Worm (Caenorhabditis elegans) whole organism, young adult: ENCODE data around the gene nhr-241.

Source experiments
- B0035.1 ChIP-seq: sonication (generic microtip); optimal IDR thresholded peaks from 2 replicates; lab custom pipeline; 2016; ENCODE audit warnings: missing genetic modification characterization, mild to moderate bottlenecking, missing compliant biosample characterization, missing genotype, missing genetic modification reagents
- B0261.1 ChIP-seq: sonication (generic microtip); optimal IDR thresholded peaks from 2 replicates; lab custom pipeline; 2016; ENCODE audit warnings: mild to moderate bottlenecking, missing genetic modification characterization, moderate library complexity, missing compliant biosample characterization
- F22D6.2 ChIP-seq: sonication (generic microtip); optimal IDR thresholded peaks from 2 replicates; lab custom pipeline; 2016; ENCODE audit warnings: mild to moderate bottlenecking, missing genetic modification characterization, missing compliant biosample characterization
- F23B12.7 ChIP-seq: sonication (generic microtip); optimal IDR thresholded peaks from 2 replicates; lab custom pipeline; 2017; ENCODE audit warnings: missing genetic modification characterization, mild to moderate bottlenecking, missing compliant biosample characterization, antibody characterized with exemption, moderate library complexity; ENCODE audit not compliant: insufficient read depth
- F55B11.4 ChIP-seq: sonication (generic microtip); optimal IDR thresholded peaks from 2 replicates; lab custom pipeline; 2016; ENCODE audit warnings: missing compliant biosample characterization, missing genetic modification characterization, borderline replicate concordance; ENCODE audit not compliant: insufficient read depth
- T26A5.8 ChIP-seq: sonication (generic microtip); optimal IDR thresholded peaks from 2 replicates; lab custom pipeline; 2016; ENCODE audit warnings: missing genetic modification characterization, missing compliant biosample characterization
- Y79H2A.3 ChIP-seq: fragments of 200-800 bp; sonication (Bioruptor generic); conservative IDR thresholded peaks from 2 replicates; pipeline ENCODE4 v1.3.6; 2022; ENCODE audit warnings: missing genetic modification reagents, missing genetic modification characterization, missing compliant biosample characterization
- akir-1 ChIP-seq: fragments of 200-800 bp; sonication (Bioruptor generic); optimal IDR thresholded peaks from 2 replicates; lab custom pipeline; 2018; ENCODE audit warnings: mild to moderate bottlenecking, missing genetic modification characterization, moderate library complexity, missing compliant biosample characterization
- aptf-3 ChIP-seq: fragments of 200-800 bp; sonication (Bioruptor generic); IDR thresholded peaks from 2 replicates; pipeline ENCODE4 v1.3.6; 2022; ENCODE audit warnings: missing genetic modification characterization, missing compliant biosample characterization
- athp-1 ChIP-seq: sonication (generic microtip); optimal IDR thresholded peaks from 2 replicates; lab custom pipeline; 2017; ENCODE audit warnings: mild to moderate bottlenecking, missing genetic modification characterization, missing compliant biosample characterization
- attf-5 ChIP-seq: fragments of 200-800 bp; sonication (Bioruptor generic); optimal IDR thresholded peaks from 2 replicates; lab custom pipeline; 2018; ENCODE audit warnings: mild to moderate bottlenecking, missing genetic modification characterization, missing compliant biosample characterization
- attf-6 ChIP-seq: fragments of 200-800 bp; sonication (Bioruptor generic); IDR thresholded peaks from 2 replicates; pipeline ENCODE4 v1.3.6; 2022; ENCODE audit warnings: missing genetic modification reagents, missing genetic modification characterization, missing compliant biosample characterization
- bed-1 ChIP-seq: fragments of 200-800 bp; sonication (Bioruptor generic); IDR thresholded peaks from 2 replicates; pipeline ENCODE4 v1.3.6; 2022; ENCODE audit warnings: missing genetic modification reagents, missing genetic modification characterization, missing compliant biosample characterization
- bed-2 ChIP-seq: fragments of 200-800 bp; sonication (Bioruptor generic); IDR thresholded peaks from 2 replicates; pipeline ENCODE4 v1.3.6; 2022; ENCODE audit warnings: missing genetic modification reagents, missing genetic modification characterization, missing compliant biosample characterization
- cebp-1 ChIP-seq, 2 experiments: fragments of 200-800 bp in 1 of 2; sonication (Bioruptor generic) in 1 of 2; sonication (generic microtip) in 1 of 2; IDR thresholded peaks in 1 of 2; optimal IDR thresholded peaks in 1 of 2; 2 replicates each; pipeline versions ENCODE4 v1.3.6 to Lab custom; 2017 to 2022; ENCODE audit warnings: missing compliant biosample characterization in 2 of 2, missing genetic modification characterization in 2 of 2, mild to moderate bottlenecking in 1 of 2, missing genetic modification reagents in 1 of 2, moderate library complexity in 1 of 2
- ceh-100 ChIP-seq: fragments of 200-800 bp; sonication (Bioruptor generic); IDR thresholded peaks from 2 replicates; pipeline ENCODE4 v1.3.6; 2022; ENCODE audit warnings: missing genetic modification reagents, missing genetic modification characterization, missing compliant biosample characterization
- ceh-58 ChIP-seq: fragments of 200-800 bp; sonication (Bioruptor generic); IDR thresholded peaks from 2 replicates; pipeline ENCODE4 v1.3.6; 2022; ENCODE audit warnings: missing genetic modification characterization, missing compliant biosample characterization
- ceh-91 ChIP-seq: fragments of 200-800 bp; sonication (Bioruptor generic); IDR thresholded peaks from 2 replicates; pipeline ENCODE4 v1.3.6; 2022; ENCODE audit warnings: missing genetic modification reagents, missing genetic modification characterization, missing compliant biosample characterization
- dox-1 ChIP-seq: fragments of 200-800 bp; sonication (Bioruptor generic); IDR thresholded peaks from 2 replicates; pipeline ENCODE4 v1.3.6; 2022; ENCODE audit warnings: missing genetic modification reagents, missing genetic modification characterization, missing compliant biosample characterization
- dpl-1 ChIP-seq: fragments of 150-350 bp; optimal IDR thresholded peaks from 2 replicates; lab custom pipeline; 2014; ENCODE audit warnings: missing biosample characterization, missing genetic modification reagents, missing genetic modification characterization
- efl-1 ChIP-seq: fragments of 150-350 bp; optimal IDR thresholded peaks from 2 replicates; lab custom pipeline; 2014; ENCODE audit warnings: missing biosample characterization, missing genetic modification reagents, missing genetic modification characterization
- egl-18 ChIP-seq: fragments of 200-800 bp; sonication (Bioruptor generic); IDR thresholded peaks from 2 replicates; pipeline ENCODE4 v1.3.6; 2022; ENCODE audit warnings: missing genetic modification reagents, missing genetic modification characterization, missing compliant biosample characterization
- egl-44 ChIP-seq: fragments of 200-800 bp; sonication (Bioruptor generic); IDR thresholded peaks from 2 replicates; pipeline ENCODE4 v1.3.6; 2022; ENCODE audit warnings: missing genetic modification reagents, missing genetic modification characterization, missing compliant biosample characterization
- ets-4 ChIP-seq: fragments of 200-800 bp; sonication (Bioruptor generic); optimal IDR thresholded peaks from 2 replicates; lab custom pipeline; 2018; ENCODE audit warnings: mild to moderate bottlenecking, missing genetic modification characterization, missing compliant biosample characterization
- fkh-3 ChIP-seq: sonication (generic microtip); optimal IDR thresholded peaks from 2 replicates; lab custom pipeline; 2016; ENCODE audit warnings: mild to moderate bottlenecking, missing genetic modification characterization, missing compliant biosample characterization
- hlh-12 ChIP-seq: sonication (generic microtip); optimal IDR thresholded peaks from 2 replicates; lab custom pipeline; 2016; ENCODE audit warnings: missing genetic modification characterization, missing compliant biosample characterization
- hmg-20 ChIP-seq: fragments of 200-800 bp; sonication (Bioruptor generic); IDR thresholded peaks from 2 replicates; pipeline ENCODE4 v1.3.6; 2022; ENCODE audit warnings: missing genetic modification reagents, missing genetic modification characterization, missing compliant biosample characterization
- hrde-1 ChIP-seq: sonication (generic microtip); optimal IDR thresholded peaks from 2 replicates; lab custom pipeline; 2016; ENCODE audit warnings: missing genetic modification characterization, mild to moderate bottlenecking, missing compliant biosample characterization, moderate library complexity, missing genotype, missing genetic modification reagents, borderline replicate concordance
- lag-1 ChIP-seq: fragments of 200-800 bp; sonication (Bioruptor generic); IDR thresholded peaks from 2 replicates; pipeline ENCODE4 v1.3.6; 2022; ENCODE audit warnings: missing genetic modification reagents, missing genetic modification characterization, missing compliant biosample characterization
- lin-35 ChIP-seq, 3 experiments: fragments of 150-350 bp in 2 of 3; sonication (generic microtip) in 1 of 3; optimal IDR thresholded peaks; 2 replicates each; lab custom pipeline; 2014 to 2018; ENCODE audit warnings: missing biosample characterization in 3 of 3, missing genetic modification characterization in 3 of 3, missing genetic modification reagents in 3 of 3
- lsl-1 ChIP-seq: fragments of 200-800 bp; sonication (Bioruptor generic); optimal IDR thresholded peaks from 2 replicates; lab custom pipeline; 2018; ENCODE audit warnings: mild to moderate bottlenecking, missing genetic modification characterization, moderate library complexity, missing compliant biosample characterization
- lsy-27 ChIP-seq: sonication (generic microtip); optimal IDR thresholded peaks from 2 replicates; lab custom pipeline; 2017; ENCODE audit warnings: missing genetic modification characterization, mild to moderate bottlenecking, missing compliant biosample characterization, antibody characterized with exemption, missing genotype, borderline replicate concordance; ENCODE audit not compliant: insufficient read depth
- mcd-1 ChIP-seq: fragments of 200-800 bp; sonication (Bioruptor generic); IDR thresholded peaks from 2 replicates; pipeline ENCODE4 v1.3.6; 2022; ENCODE audit warnings: missing genetic modification reagents, missing genetic modification characterization, missing compliant biosample characterization
- mel-28 ChIP-seq: sonication (generic microtip); optimal IDR thresholded peaks from 2 replicates; lab custom pipeline; 2016; ENCODE audit warnings: borderline replicate concordance, mild to moderate bottlenecking, missing genetic modification characterization, missing compliant biosample characterization
- mxl-1 ChIP-seq: sonication (generic microtip); optimal IDR thresholded peaks from 2 replicates; lab custom pipeline; 2016; ENCODE audit warnings: missing genetic modification characterization, missing compliant biosample characterization
- nfyb-1 ChIP-seq: fragments of 200-800 bp; sonication (Bioruptor generic); IDR thresholded peaks from 2 replicates; pipeline ENCODE4 v1.3.6; 2022; ENCODE audit warnings: missing genetic modification reagents, missing genetic modification characterization, missing compliant biosample characterization
- nhr-120 ChIP-seq: fragments of 200-800 bp; sonication (Bioruptor generic); IDR thresholded peaks from 2 replicates; pipeline ENCODE4 v1.3.6; 2022; ENCODE audit warnings: missing genetic modification characterization, missing compliant biosample characterization
- nhr-27 ChIP-seq: fragments of 200-800 bp; sonication (Bioruptor generic); optimal IDR thresholded peaks from 2 replicates; lab custom pipeline; 2018; ENCODE audit warnings: mild to moderate bottlenecking, missing genetic modification characterization, moderate library complexity, missing compliant biosample characterization
- rcor-1 ChIP-seq: fragments of 200-800 bp; sonication (Bioruptor generic); IDR thresholded peaks from 2 replicates; pipeline ENCODE4 v1.3.6; 2022; ENCODE audit warnings: missing genetic modification reagents, missing genetic modification characterization, missing compliant biosample characterization
- sdz-38 ChIP-seq: sonication (generic microtip); optimal IDR thresholded peaks from 2 replicates; lab custom pipeline; 2016; ENCODE audit warnings: missing genotype, missing genetic modification characterization, missing compliant biosample characterization
- snpc-1.3 ChIP-seq: sonication (generic microtip); optimal IDR thresholded peaks from 2 replicates; lab custom pipeline; 2017; ENCODE audit warnings: missing genetic modification characterization, mild to moderate bottlenecking, missing compliant biosample characterization, antibody characterized with exemption, moderate library complexity, missing genotype, missing genetic modification reagents; ENCODE audit not compliant: insufficient read depth
- snpc-3.4 ChIP-seq: sonication (generic microtip); optimal IDR thresholded peaks from 2 replicates; lab custom pipeline; 2017; ENCODE audit warnings: missing genetic modification characterization, mild to moderate bottlenecking, missing compliant biosample characterization, antibody characterized with exemption, moderate library complexity, missing genotype, missing genetic modification reagents
- sptf-2 ChIP-seq: fragments of 200-800 bp; sonication (Bioruptor generic); optimal IDR thresholded peaks from 2 replicates; lab custom pipeline; 2018; ENCODE audit warnings: mild to moderate bottlenecking, missing genetic modification characterization, missing compliant biosample characterization
- unc-62 ChIP-seq: fragments of 150-350 bp; optimal IDR thresholded peaks from 2 replicates; lab custom pipeline; 2014; ENCODE audit warnings: missing biosample characterization, missing genetic modification reagents, missing genetic modification characterization
- zfh-2 ChIP-seq: fragments of 200-800 bp; sonication (Bioruptor generic); conservative IDR thresholded peaks from 2 replicates; pipeline ENCODE4 v1.3.6; 2022; ENCODE audit warnings: missing genetic modification reagents, missing genetic modification characterization, missing compliant biosample characterization
- ztf-25 ChIP-seq: fragments of 200-800 bp; sonication (Bioruptor generic); IDR thresholded peaks from 2 replicates; pipeline ENCODE4 v1.3.6; 2022; ENCODE audit warnings: missing genetic modification reagents, missing genetic modification characterization, missing compliant biosample characterization
- ztf-3 ChIP-seq: fragments of 200-800 bp; sonication (Bioruptor generic); optimal IDR thresholded peaks from 2 replicates; lab custom pipeline; 2018; ENCODE audit warnings: mild to moderate bottlenecking, missing genetic modification characterization, missing compliant biosample characterization
- ztf-6 ChIP-seq: fragments of 200-800 bp; sonication (Bioruptor generic); IDR thresholded peaks from 2 replicates; pipeline ENCODE4 v1.3.6; 2022; ENCODE audit warnings: missing genetic modification reagents, missing genetic modification characterization, missing compliant biosample characterization

Gene nhr-241

ce11 chrV:18710045-18710490 is 10.8 kb downstream of the nhr-241 start:
- TF ChIP-seq ets-4 (GFP tag; lab: Kevin White, UChicago), result no peak
- no peak for TF ChIP-seq hrde-1
- no peak for TF ChIP-seq attf-5 (GFP tag; lab: Kevin White, UChicago)
- no peak for TF ChIP-seq lin-35 (GFP tag; optimal IDR thresholded peaks at IDR 0.05; lab: Kevin White, UChicago)
- no peak for TF ChIP-seq nhr-27 (tag; lab: Kevin White, UChicago)
- no peak for TF ChIP-seq unc-62 (GFP tag; lab: Kevin White, UChicago)
- no peak for TF ChIP-seq nfyb-1 (GFP tag; lab: Robert Waterston, UW)
- no peak for TF ChIP-seq ztf-6
- TF ChIP-seq hmg-20, result no peak
- TF ChIP-seq bed-1, result no peak
- TF ChIP-seq sptf-2 (GFP tag; lab: Kevin White, UChicago), result no peak
- TF ChIP-seq attf-6 (GFP tag; lab: Robert Waterston, UW), result no peak
- TF ChIP-seq ceh-91 (GFP tag; lab: Robert Waterston, UW), result no peak
- TF ChIP-seq F22D6.2 (tag; lab: Kevin White, UChicago), result no peak
- no peak for TF ChIP-seq snpc-1.3 (tag; lab: Kevin White, UChicago)
- TF ChIP-seq B0261.1 (tag; lab: Kevin White, UChicago), result peak; percentile 26
- no peak for TF ChIP-seq lsy-27
- no peak for TF ChIP-seq rcor-1
- no peak for TF ChIP-seq F23B12.7 (tag; lab: Kevin White, UChicago)
- TF ChIP-seq athp-1 (tag; lab: Kevin White, UChicago), result no peak
- TF ChIP-seq mcd-1, result no peak
- no peak for TF ChIP-seq T26A5.8 (tag; lab: Kevin White, UChicago)
- TF ChIP-seq lag-1 (GFP tag; lab: Robert Waterston, UW), result no peak
- TF ChIP-seq mel-28 (tag; lab: Kevin White, UChicago), result no peak
- no peak for TF ChIP-seq akir-1 (GFP tag; lab: Kevin White, UChicago)
- no peak for TF ChIP-seq bed-2
- peak; percentile 74; the same call in 1 of the 2 replicates for TF ChIP-seq aptf-3
- peak; percentile 86; the same call in 1 of the 2 replicates for TF ChIP-seq nhr-120
- TF ChIP-seq efl-1 (GFP tag; lab: Kevin White, UChicago), result no peak
- TF ChIP-seq hlh-12 (tag; lab: Kevin White, UChicago), result peak; percentile 14
- TF ChIP-seq ceh-58, result peak; percentile 86; the same call in 1 of the 2 replicates
- TF ChIP-seq fkh-3 (tag; lab: Kevin White, UChicago), result no peak
- TF ChIP-seq Y79H2A.3 (GFP tag; lab: Robert Waterston, UW), result no peak
- TF ChIP-seq dox-1, result no peak
- no peak for TF ChIP-seq egl-44 (GFP tag; lab: Robert Waterston, UW)
- no peak for TF ChIP-seq zfh-2 (GFP tag; lab: Robert Waterston, UW)
- no peak for TF ChIP-seq mxl-1 (tag; lab: Kevin White, UChicago)
- no peak for TF ChIP-seq ceh-100 (GFP tag; lab: Robert Waterston, UW)
- no peak for TF ChIP-seq egl-18 (GFP tag; lab: Robert Waterston, UW)
- TF ChIP-seq snpc-3.4 (tag; lab: Kevin White, UChicago), result no peak
- no peak for TF ChIP-seq dpl-1 (GFP tag; lab: Kevin White, UChicago)
- TF ChIP-seq B0035.1 (tag; lab: Kevin White, UChicago), result no peak
- TF ChIP-seq lsl-1 (GFP tag; lab: Kevin White, UChicago), result no peak
- no peak for TF ChIP-seq ztf-25 (GFP tag; lab: Robert Waterston, UW)
- TF ChIP-seq ztf-3 (GFP tag; lab: Kevin White, UChicago), result no peak
- peak; percentile 38; the same call in 1 of the 2 replicates for TF ChIP-seq cebp-1 (GFP tag; IDR thresholded peaks at IDR 0.05; lab: Robert Waterston, UW)
- no peak for TF ChIP-seq cebp-1 (tag; optimal IDR thresholded peaks at IDR 0.05; lab: Kevin White, UChicago)
- TF ChIP-seq F55B11.4 (tag; lab: Kevin White, UChicago), result no peak
- TF ChIP-seq sdz-38 (tag; lab: Kevin White, UChicago), result no peak
